Worm (Caenorhabditis elegans): Measurements from ENCODE around the gene sre-46.

Gene sre-46

DNA sequence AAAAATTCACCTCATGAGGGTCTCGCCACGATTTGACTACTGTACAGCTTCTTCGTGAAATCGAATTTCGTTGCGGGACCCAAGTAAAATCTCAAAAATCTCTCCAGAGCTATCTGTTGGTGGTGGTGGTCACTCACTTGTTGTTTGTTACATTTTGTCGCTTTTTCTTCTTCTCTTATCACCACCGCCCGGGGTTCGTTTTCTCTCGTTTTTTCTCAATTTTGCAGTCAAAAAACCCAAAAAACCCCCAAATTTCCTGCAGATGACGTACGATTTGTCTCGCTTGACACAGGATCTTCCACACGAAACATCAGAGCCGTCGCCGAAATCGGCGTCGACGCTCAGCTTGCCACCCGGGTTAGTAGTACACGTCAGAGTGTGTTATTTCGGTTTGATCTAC, 15.0 kb upstream of the sre-46 start, which contains the start of gene R06B9.5:
TSS of gene R06B9.5 (plus strand) at position 232 of the 400 bp plus-strand sequence.
- no peak for TF ChIP-seq mec-3 (tag; optimal IDR thresholded peaks at IDR 0.05; ENCODE audit: borderline replicate concordance)
- TF ChIP-seq madf-2 (tag; optimal IDR thresholded peaks at IDR 0.05): peak; percentile 40

DNA sequence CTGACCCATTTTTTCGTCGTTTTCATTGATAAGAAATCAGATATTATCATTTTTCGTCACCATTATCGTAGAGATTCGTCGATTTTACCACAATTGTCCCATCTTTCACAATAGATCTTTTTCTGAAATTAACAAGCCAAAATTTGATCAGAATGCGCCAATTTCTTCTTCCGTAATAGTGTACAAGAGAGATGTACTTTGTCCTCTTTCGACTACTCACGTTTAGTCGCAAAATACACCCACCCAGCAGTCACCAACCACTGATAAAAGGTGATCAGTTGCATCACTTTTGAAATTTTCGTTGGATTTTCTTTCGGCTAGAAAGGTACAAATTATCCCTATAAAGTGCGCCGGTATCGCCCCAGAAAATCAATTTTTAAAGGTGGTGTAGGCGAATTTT, 11.5 kb upstream of the sre-46 start:
- TF ChIP-seq unc-55 (GFP tag; optimal IDR thresholded peaks at IDR 0.05) (no peak), rnt-1 (tag; optimal IDR thresholded peaks at IDR 0.05) (no peak), unc-86 (tag; optimal IDR thresholded peaks at IDR 0.05) (no peak), elt-2 (tag; optimal IDR thresholded peaks at IDR 0.05) (no peak), syd-9 (tag; optimal IDR thresholded peaks at IDR 0.05) (no peak), K09A11.1 (tag; optimal IDR thresholded peaks at IDR 0.05; ENCODE audit: insufficient read depth) (no peak), fkh-6 (tag; optimal IDR thresholded peaks at IDR 0.05) (no peak), eyg-1 (tag; optimal IDR thresholded peaks at IDR 0.05) (no peak), sdc-2 (tag; optimal IDR thresholded peaks at IDR 0.05) (no peak), pqm-1 (tag; optimal IDR thresholded peaks at IDR 0.05) (no peak), dmd-4 (tag; optimal IDR thresholded peaks at IDR 0.05; ENCODE audit: borderline replicate concordance) (no peak), ceh-2 (tag; optimal IDR thresholded peaks at IDR 0.05) (no peak), unc-3 (GFP tag; conservative IDR thresholded peaks at IDR 0.05) (no peak), unc-3 (tag; optimal IDR thresholded peaks at IDR 0.05) (no peak), ceh-48 (tag; optimal IDR thresholded peaks at IDR 0.05) (no peak), F13H6.1 (tag; optimal IDR thresholded peaks at IDR 0.05) (no peak), C08G9.2 (tag; optimal IDR thresholded peaks at IDR 0.05) (no peak), pax-1 (tag; optimal IDR thresholded peaks at IDR 0.05) (no peak)

DNA sequence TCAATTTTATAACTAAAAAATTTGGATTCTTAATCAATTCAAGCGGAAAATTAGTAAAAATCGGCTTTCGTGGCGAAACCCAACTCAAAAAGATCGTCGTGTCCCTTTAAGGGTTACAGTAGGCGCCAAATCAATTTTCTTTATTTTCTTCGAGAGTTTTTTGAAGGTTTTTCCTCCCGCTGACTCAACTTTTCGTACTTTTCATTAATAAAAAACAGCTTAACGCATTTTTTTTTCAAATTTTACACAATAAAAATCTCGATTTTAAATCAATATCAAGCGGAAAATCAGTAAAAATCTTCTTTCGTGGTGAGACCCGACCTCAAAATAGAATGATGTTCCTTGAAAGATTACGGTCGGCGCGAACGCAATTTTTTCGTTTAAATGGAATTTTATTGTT, 11.0 kb upstream of the sre-46 start:
- TF ChIP-seq unc-86 (tag; optimal IDR thresholded peaks at IDR 0.05): no peak
- no peak for TF ChIP-seq ceh-30 (tag; optimal IDR thresholded peaks at IDR 0.05)
- TF ChIP-seq lim-6 (tag; optimal IDR thresholded peaks at IDR 0.05): no peak
- TF ChIP-seq tbx-7 (tag; optimal IDR thresholded peaks at IDR 0.05): no peak
- no peak for TF ChIP-seq unc-55 (GFP tag; optimal IDR thresholded peaks at IDR 0.05)
- no peak for TF ChIP-seq rnt-1 (tag; optimal IDR thresholded peaks at IDR 0.05)

DNA sequence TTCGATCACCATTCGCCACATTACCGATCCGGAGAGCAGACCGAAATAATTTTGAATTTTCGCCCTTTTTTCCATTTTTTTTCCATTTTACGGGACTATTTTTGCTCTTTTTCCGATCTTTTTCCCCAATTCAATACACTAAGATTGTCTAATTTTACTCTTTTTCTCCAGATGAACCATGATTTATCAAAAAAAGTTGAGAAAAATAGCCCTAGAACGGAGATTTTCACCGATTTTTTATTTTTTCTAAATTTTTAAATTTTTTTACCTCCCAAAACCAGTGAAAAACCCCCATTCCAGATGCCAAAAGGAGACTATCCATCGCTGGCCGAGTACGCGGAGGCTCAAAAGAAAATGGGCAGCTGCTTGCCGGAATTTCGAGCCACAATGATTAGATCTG, 8.3 kb upstream of the sre-46 start, which contains the start of gene Y54G9A.9:
TSS of gene Y54G9A.9 (plus strand) at position 301 of the 400 bp plus-strand sequence.
- no peak for TF ChIP-seq npax-4 (tag; optimal IDR thresholded peaks at IDR 0.05)
- TF ChIP-seq unc-55 (GFP tag; optimal IDR thresholded peaks at IDR 0.05): no peak
- TF ChIP-seq tbx-7 (tag; optimal IDR thresholded peaks at IDR 0.05): no peak
- no peak for TF ChIP-seq fkh-6 (tag; optimal IDR thresholded peaks at IDR 0.05)
- TF ChIP-seq ceh-18 (tag; optimal IDR thresholded peaks at IDR 0.05): no peak
- no peak for TF ChIP-seq ceh-24 (tag; optimal IDR thresholded peaks at IDR 0.05)
- no peak for TF ChIP-seq hlh-13 (GFP tag; optimal IDR thresholded peaks at IDR 0.05)
- TF ChIP-seq unc-42 (tag; optimal IDR thresholded peaks at IDR 0.05): no peak
- no peak for TF ChIP-seq sox-2 (GFP tag; IDR thresholded peaks at IDR 0.05)
- TF ChIP-seq nhr-232 (tag; optimal IDR thresholded peaks at IDR 0.05): no peak
- TF ChIP-seq dmd-4 (tag; optimal IDR thresholded peaks at IDR 0.05; ENCODE audit: borderline replicate concordance): no peak
- TF ChIP-seq ceh-34 (tag; optimal IDR thresholded peaks at IDR 0.05): no peak
- TF ChIP-seq elt-4 (tag; optimal IDR thresholded peaks at IDR 0.05): no peak
- TF ChIP-seq ref-2 (tag; optimal IDR thresholded peaks at IDR 0.05): no peak
- no peak for TF ChIP-seq rnt-1 (tag; optimal IDR thresholded peaks at IDR 0.05)
- no peak for TF ChIP-seq eyg-1 (tag; optimal IDR thresholded peaks at IDR 0.05)
- TF ChIP-seq pha-4 (tag; optimal IDR thresholded peaks at IDR 0.05): no peak
- TF ChIP-seq ztf-16 (tag; optimal IDR thresholded peaks at IDR 0.05): no peak
- no peak for TF ChIP-seq T23F11.4 (GFP tag; optimal IDR thresholded peaks at IDR 0.05)

DNA sequence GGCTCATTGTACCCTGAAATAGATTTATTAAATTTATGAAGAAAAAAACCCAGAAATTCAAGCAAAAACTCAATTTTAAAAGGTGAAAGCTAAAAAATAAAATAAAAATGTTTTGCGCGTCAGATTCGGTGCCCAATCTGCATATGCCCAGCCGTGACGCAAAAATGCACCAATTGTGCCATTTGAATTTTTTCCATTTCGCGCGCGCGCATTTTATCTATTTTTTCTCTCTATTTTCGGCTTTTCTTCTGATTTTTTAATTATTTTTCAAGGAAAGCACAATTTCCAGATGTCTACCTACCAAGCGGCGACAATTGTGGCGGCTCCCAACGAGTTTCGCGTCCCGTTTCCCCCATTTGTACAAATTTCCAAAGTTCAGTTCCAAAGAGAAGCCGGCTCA, 4.7 kb upstream of the sre-46 start, which contains the start of the genes Y54G9A.7 and bub-3:
TSS of gene Y54G9A.7 (minus strand) at position 7 of the 400 bp plus-strand sequence.
TSS of gene bub-3 (plus strand) at position 270 of the 400 bp plus-strand sequence.
- peak; percentile 23 for TF ChIP-seq unc-42 (tag; optimal IDR thresholded peaks at IDR 0.05)
- no peak for TF ChIP-seq unc-55 (GFP tag; optimal IDR thresholded peaks at IDR 0.05)
